Comparison of ENCODE assay signal across 3 worm cellular contexts in genomic region chrIV:9520629-9521028, ce11.
TF ChIP-seq lines count a peak whose summit lies in the region.

No protein-coding gene starts in this region.

TF ChIP-seq in whole organism, L1 larva, 84 proteins besides CTCF, POLR2A, EP300 and RAD21:
- TF ChIP-seq efl-3 (GFP tag; optimal IDR thresholded peaks at IDR 0.05; lab: Kevin White, UChicago) = no peak
- TF ChIP-seq nhr-85 (tag; lab: Kevin White, UChicago) = no peak
- no peak for TF ChIP-seq ces-1 (GFP tag; optimal IDR thresholded peaks at IDR 0.05; lab: Kevin White, UChicago)
- TF ChIP-seq efl-1 (optimal IDR thresholded peaks at IDR 0.05; lab: Kevin White, UChicago) = no peak
- TF ChIP-seq efl-1 (GFP tag; optimal IDR thresholded peaks at IDR 0.05 in 1 of 2; lab: Kevin White, UChicago) = peak in 1 of 2 experiments; percentile 68
- no peak for TF ChIP-seq ztf-11 (tag; optimal IDR thresholded peaks at IDR 0.05; lab: Kevin White, UChicago)
- no peak for TF ChIP-seq hpl-2 (GFP tag; optimal IDR thresholded peaks at IDR 0.05; lab: Kevin White, UChicago)
- TF ChIP-seq ceh-82 (tag; optimal IDR thresholded peaks at IDR 0.05; lab: Kevin White, UChicago) = no peak
- TF ChIP-seq lsy-2 (tag; optimal IDR thresholded peaks at IDR 0.05; lab: Kevin White, UChicago) = no peak
- peak; percentile 41 for TF ChIP-seq pax-3 (tag; optimal IDR thresholded peaks at IDR 0.05; lab: Kevin White, UChicago)
- TF ChIP-seq nhr-11 (tag; optimal IDR thresholded peaks at IDR 0.05; lab: Kevin White, UChicago) = no peak
- TF ChIP-seq lin-15B (tag; optimal IDR thresholded peaks at IDR 0.05; lab: Kevin White, UChicago) = no peak
- TF ChIP-seq skn-1 (tag; optimal IDR thresholded peaks at IDR 0.05; lab: Kevin White, UChicago) = no peak
- TF ChIP-seq pag-3 (tag; optimal IDR thresholded peaks at IDR 0.05; lab: Kevin White, UChicago; ENCODE audit: borderline replicate concordance, insufficient read depth) = no peak
- TF ChIP-seq mab-9 (GFP tag; IDR thresholded peaks at IDR 0.05; lab: Robert Waterston, UW) = no peak
- TF ChIP-seq dpl-1 (GFP tag; optimal IDR thresholded peaks at IDR 0.05; lab: Kevin White, UChicago) = no peak
- TF ChIP-seq unc-130 (tag; optimal IDR thresholded peaks at IDR 0.05; lab: Kevin White, UChicago) = no peak
- TF ChIP-seq dsc-1 (tag; optimal IDR thresholded peaks at IDR 0.05; lab: Kevin White, UChicago) = peak; percentile 88
- no peak for TF ChIP-seq mef-2 (tag; optimal IDR thresholded peaks at IDR 0.05; lab: Kevin White, UChicago)
- TF ChIP-seq lir-3 (tag; optimal IDR thresholded peaks at IDR 0.05; lab: Kevin White, UChicago; ENCODE audit: poor library complexity) = no peak

TF ChIP-seq in whole organism, L3 larva, 47 proteins besides CTCF, POLR2A, EP300 and RAD21:
- TF ChIP-seq eor-1 (tag; optimal IDR thresholded peaks at IDR 0.05; lab: Kevin White, UChicago) (no peak), egl-27 (tag; optimal IDR thresholded peaks at IDR 0.05; lab: Kevin White, UChicago) (no peak), nhr-11 (tag; optimal IDR thresholded peaks at IDR 0.05; lab: Kevin White, UChicago) (peak; percentile 5)

TF ChIP-seq in whole organism, late embryonic, 69 proteins besides CTCF, POLR2A, EP300 and RAD21:
- TF ChIP-seq elt-2 (tag; optimal IDR thresholded peaks at IDR 0.05; lab: Kevin White, UChicago) (peak; percentile 52), madf-2 (tag; optimal IDR thresholded peaks at IDR 0.05; lab: Kevin White, UChicago) (no peak)

Comparison
In these comparisons a context has a peak if more than half of its experiments do, and no peak if none do; other contexts are left out.
1. Of the 10 proteins assayed by ChIP-seq in both whole organism, L1 larva and whole organism, late embryonic: peak only in whole organism, L1 larva: none; only in whole organism, late embryonic: elt-2; in both: none; in neither: 9.